Fruit fly (Drosophila melanogaster) whole organism, embryonic: Measurements from ENCODE around the gene bsk.
A peak's percentile ranks its signal among the peaks of the same experiment; 100 is the strongest.

Experiments
- Ada2b ChIP-seq: fragments of 200-800 bp; sonication (Bioruptor generic); IDR thresholded peaks from 2 replicates; pipeline ENCODE4 v1.3.6; 2022; ENCODE audit warnings: missing biosample characterization, missing genetic modification characterization
- CG11093 ChIP-seq: fragments of 200-800 bp; sonication (Bioruptor generic); IDR thresholded peaks from 3 replicates; pipeline ENCODE4 v1.3.6; 2022; ENCODE audit warnings: missing biosample characterization, missing genetic modification characterization
- CG11398 ChIP-seq: fragments of 200-800 bp; sonication (Bioruptor generic); optimal IDR thresholded peaks from 2 replicates; lab custom pipeline; 2016; ENCODE audit warnings: missing biosample characterization, missing genetic modification characterization
- CG11695 ChIP-seq: fragments of 200-800 bp; sonication (Bioruptor generic); IDR thresholded peaks from 3 replicates; pipeline ENCODE4 v1.3.6; 2022; ENCODE audit warnings: missing biosample characterization, missing genetic modification characterization
- CG11723 ChIP-seq: fragments of 200-800 bp; sonication (Bioruptor generic); optimal IDR thresholded peaks from 2 replicates; lab custom pipeline; 2017; ENCODE audit warnings: missing biosample characterization, mild to moderate bottlenecking, missing genetic modification characterization
- CG12659 ChIP-seq: fragments of 200-800 bp; sonication (Bioruptor generic); optimal IDR thresholded peaks from 3 replicates; lab custom pipeline; 2017; ENCODE audit warnings: mild to moderate bottlenecking, missing biosample characterization, missing genetic modification reagents, missing genetic modification characterization
- CG12744 ChIP-seq: fragments of 200-800 bp; sonication (Bioruptor generic); optimal IDR thresholded peaks from 2 replicates; lab custom pipeline; 2016; ENCODE audit warnings: missing biosample characterization, missing genetic modification characterization
- CG13123 ChIP-seq: fragments of 200-800 bp; sonication (Bioruptor generic); optimal IDR thresholded peaks from 2 replicates; lab custom pipeline; 2016; ENCODE audit warnings: missing biosample characterization, missing genetic modification characterization
- CG13296 ChIP-seq: fragments of 200-800 bp; sonication (Bioruptor generic); optimal IDR thresholded peaks from 3 replicates; lab custom pipeline; 2018; ENCODE audit warnings: missing biosample characterization, mild to moderate bottlenecking, missing genetic modification characterization
- CG14710 ChIP-seq: fragments of 200-800 bp; sonication (Bioruptor generic); optimal IDR thresholded peaks from 3 replicates; lab custom pipeline; 2019; ENCODE audit warnings: missing biosample characterization, mild to moderate bottlenecking, missing genetic modification characterization, moderate library complexity
- CG15479 ChIP-seq: fragments of 200-800 bp; sonication (Bioruptor generic); optimal IDR thresholded peaks from 3 replicates; lab custom pipeline; 2019; ENCODE audit warnings: missing biosample characterization, mild to moderate bottlenecking, missing genetic modification characterization, moderate library complexity
- CG16815 ChIP-seq: fragments of 200-800 bp; sonication (Bioruptor generic); optimal IDR thresholded peaks from 3 replicates; lab custom pipeline; 2017; ENCODE audit warnings: missing biosample characterization, mild to moderate bottlenecking, missing genetic modification characterization
- CG16863 ChIP-seq: fragments of 200-800 bp; sonication (Bioruptor generic); optimal IDR thresholded peaks from 3 replicates; lab custom pipeline; 2016; ENCODE audit warnings: missing biosample characterization, missing genetic modification characterization
- CG17568 ChIP-seq: fragments of 200-800 bp; sonication (Bioruptor generic); optimal IDR thresholded peaks from 2 replicates; lab custom pipeline; 2018; ENCODE audit warnings: missing biosample characterization, mild to moderate bottlenecking, missing genetic modification characterization, moderate library complexity
- CG17802 ChIP-seq: fragments of 200-800 bp; sonication (Bioruptor generic); optimal IDR thresholded peaks from 2 replicates; lab custom pipeline; 2018; ENCODE audit warnings: missing biosample characterization, mild to moderate bottlenecking, missing genetic modification characterization, moderate library complexity
- CG18262 ChIP-seq: fragments of 200-800 bp; optimal IDR thresholded peaks from 3 replicates; lab custom pipeline; 2019; ENCODE audit warnings: missing biosample characterization, mild to moderate bottlenecking, missing genetic modification characterization, moderate library complexity
- CG2712 ChIP-seq: fragments of 200-800 bp; optimal IDR thresholded peaks from 3 replicates; lab custom pipeline; 2019; ENCODE audit warnings: missing biosample characterization, mild to moderate bottlenecking, missing genetic modification characterization, moderate library complexity
- CG30020 ChIP-seq: fragments of 200-800 bp; optimal IDR thresholded peaks from 2 replicates; lab custom pipeline; 2019; ENCODE audit warnings: missing biosample characterization, mild to moderate bottlenecking, missing genetic modification characterization, moderate library complexity
- CG31224 ChIP-seq: fragments of 200-800 bp; sonication (Bioruptor generic); IDR thresholded peaks from 2 replicates; pipeline ENCODE4 v1.3.6; 2022; ENCODE audit warnings: missing biosample characterization, missing genetic modification characterization
- CG31365 ChIP-seq: fragments of 200-800 bp; sonication (Bioruptor generic); optimal IDR thresholded peaks from 2 replicates; lab custom pipeline; 2018; ENCODE audit warnings: missing biosample characterization, mild to moderate bottlenecking, missing genetic modification characterization
- CG32532 ChIP-seq: fragments of 200-800 bp; sonication (Bioruptor generic); IDR thresholded peaks from 2 replicates; pipeline ENCODE4 v1.3.6; 2022; ENCODE audit warnings: missing biosample characterization, missing genetic modification characterization
- CG4404 ChIP-seq: fragments of 200-800 bp; sonication (Bioruptor generic); IDR thresholded peaks from 2 replicates; pipeline ENCODE4 v1.3.6; 2022; ENCODE audit warnings: missing biosample characterization, missing genetic modification characterization
- CG4617 ChIP-seq: fragments of 200-800 bp; sonication (Bioruptor generic); optimal IDR thresholded peaks from 3 replicates; lab custom pipeline; 2016; ENCODE audit warnings: missing biosample characterization, missing genetic modification characterization, borderline replicate concordance
- CTCF ChIP-seq: fragments of 200-800 bp; sonication (Bioruptor generic); optimal IDR thresholded peaks from 2 replicates; lab custom pipeline; 2017; ENCODE audit warnings: missing biosample characterization, mild to moderate bottlenecking, missing genetic modification characterization, moderate library complexity
- Dll ChIP-seq: fragments of 200-800 bp; sonication (Bioruptor generic); IDR thresholded peaks from 4 replicates; pipeline ENCODE4 v1.3.6; 2022; ENCODE audit warnings: missing biosample characterization, missing genetic modification characterization; ENCODE audit not compliant: partially characterized antibody
- ERR ChIP-seq: fragments of 200-800 bp; sonication (Bioruptor generic); optimal IDR thresholded peaks from 2 replicates; lab custom pipeline; 2016; ENCODE audit warnings: missing biosample characterization, missing genetic modification characterization
- Fer3 ChIP-seq: fragments of 200-800 bp; sonication (Bioruptor generic); optimal IDR thresholded peaks from 2 replicates; lab custom pipeline; 2018; ENCODE audit warnings: missing biosample characterization, mild to moderate bottlenecking, missing genetic modification characterization, moderate library complexity
- Gsc ChIP-seq: fragments of 200-800 bp; sonication (Bioruptor generic); IDR thresholded peaks from 2 replicates; pipeline ENCODE4 v1.3.6; 2022; ENCODE audit warnings: missing biosample characterization, missing genetic modification characterization
- H2.0 ChIP-seq: fragments of 200-800 bp; sonication (Bioruptor generic); IDR thresholded peaks from 2 replicates; pipeline ENCODE4 v1.3.6; 2022; ENCODE audit warnings: missing biosample characterization, missing genetic modification characterization
- HLH54F ChIP-seq: fragments of 200-800 bp; sonication (Bioruptor generic); optimal IDR thresholded peaks from 3 replicates; lab custom pipeline; 2016; ENCODE audit warnings: missing biosample characterization, missing genetic modification characterization
- Hmx ChIP-seq: fragments of 200-800 bp; sonication (Bioruptor generic); optimal IDR thresholded peaks from 2 replicates; lab custom pipeline; 2016; ENCODE audit warnings: missing biosample characterization, missing genetic modification characterization
- Meics ChIP-seq: fragments of 200-800 bp; sonication (Bioruptor generic); optimal IDR thresholded peaks from 2 replicates; lab custom pipeline; 2017; ENCODE audit warnings: missing biosample characterization, mild to moderate bottlenecking, missing genetic modification characterization
- Pdp1 ChIP-seq, 2 experiments: fragments of 200-800 bp; sonication (Bioruptor generic); optimal IDR thresholded peaks; 3 replicates each; lab custom pipeline; 2016; ENCODE audit warnings: missing biosample characterization in 2 of 2, missing genetic modification characterization in 2 of 2, mild to moderate bottlenecking in 1 of 2, moderate library complexity in 1 of 2
- Ssrp ChIP-seq: fragments of 200-800 bp; sonication (Bioruptor generic); optimal IDR thresholded peaks from 2 replicates; lab custom pipeline; 2018; ENCODE audit warnings: missing biosample characterization, mild to moderate bottlenecking, missing genetic modification characterization, moderate library complexity
- YL-1 ChIP-seq: fragments of 200-800 bp; sonication (Bioruptor generic); optimal IDR thresholded peaks from 3 replicates; lab custom pipeline; 2017; ENCODE audit warnings: missing biosample characterization, mild to moderate bottlenecking, missing genetic modification characterization
- ase ChIP-seq: fragments of 200-800 bp; sonication (Bioruptor generic); IDR thresholded peaks from 3 replicates; pipeline ENCODE4 v1.3.6; 2022; ENCODE audit warnings: missing biosample characterization, missing genetic modification characterization
- danr ChIP-seq: fragments of 200-800 bp; sonication (Bioruptor generic); IDR thresholded peaks from 2 replicates; pipeline ENCODE4 v1.3.6; 2022; ENCODE audit warnings: missing biosample characterization, missing genetic modification characterization
- emc ChIP-seq: fragments of 200-800 bp; sonication (Bioruptor generic); optimal IDR thresholded peaks from 2 replicates; lab custom pipeline; 2016; ENCODE audit warnings: missing biosample characterization, missing genetic modification characterization
- ems ChIP-seq: fragments of 200-800 bp; sonication (Bioruptor generic); optimal IDR thresholded peaks from 3 replicates; lab custom pipeline; 2016; ENCODE audit warnings: missing biosample characterization, missing genetic modification characterization
- klu ChIP-seq: fragments of 200-800 bp; sonication (Bioruptor generic); IDR thresholded peaks from 2 replicates; pipeline ENCODE4 v1.3.6; 2022; ENCODE audit warnings: missing biosample characterization, missing genetic modification characterization
- lilli ChIP-seq: fragments of 200-800 bp; sonication (Bioruptor generic); optimal IDR thresholded peaks from 3 replicates; lab custom pipeline; 2016; ENCODE audit warnings: missing biosample characterization, missing genetic modification characterization
- odd ChIP-seq: fragments of 200-800 bp; sonication (Bioruptor generic); optimal IDR thresholded peaks from 2 replicates; lab custom pipeline; 2017; ENCODE audit warnings: missing biosample characterization, mild to moderate bottlenecking, missing genetic modification characterization
- pfk ChIP-seq: fragments of 200-800 bp; sonication (Bioruptor generic); optimal IDR thresholded peaks from 2 replicates; lab custom pipeline; 2018; ENCODE audit warnings: missing biosample characterization, mild to moderate bottlenecking, missing genetic modification characterization, moderate library complexity
- phol ChIP-seq: fragments of 200-800 bp; sonication (Bioruptor generic); optimal IDR thresholded peaks from 3 replicates; lab custom pipeline; 2018; ENCODE audit warnings: missing biosample characterization, mild to moderate bottlenecking, missing genetic modification characterization, moderate library complexity
- ranshi ChIP-seq: fragments of 200-800 bp; sonication (Bioruptor generic); IDR thresholded peaks from 2 replicates; pipeline ENCODE4 v1.3.6; 2022; ENCODE audit warnings: missing biosample characterization, missing genetic modification characterization
- sr ChIP-seq: fragments of 200-800 bp; sonication (Bioruptor generic); IDR thresholded peaks from 3 replicates; pipeline ENCODE4 v1.3.6; 2022; ENCODE audit warnings: missing biosample characterization, missing genetic modification characterization
- tio ChIP-seq: fragments of 200-800 bp; sonication (Bioruptor generic); optimal IDR thresholded peaks from 2 replicates; lab custom pipeline; 2017; ENCODE audit warnings: missing biosample characterization, missing genetic modification characterization, inconsistent platforms
- tx ChIP-seq: fragments of 200-800 bp; sonication (Bioruptor generic); optimal IDR thresholded peaks from 2 replicates; lab custom pipeline; 2016; ENCODE audit warnings: missing biosample characterization, missing genetic modification characterization
- usp ChIP-seq: fragments of >200 bp; optimal IDR thresholded peaks from 2 replicates; lab custom pipeline; 2017; ENCODE audit warnings: missing biosample characterization, missing genetic modification characterization
- vvl ChIP-seq: fragments of 200-800 bp; sonication (Bioruptor generic); IDR thresholded peaks from 2 replicates; pipeline ENCODE4 v1.3.6; 2022; ENCODE audit warnings: missing biosample characterization, missing genetic modification characterization

bsk gene

dm6 chr2L:10246785-10247190, 3.5 kb downstream of the bsk start, which contains the start of gene chico (continued):
- TF ChIP-seq lilli (GFP tag; lab: Kevin White, UChicago) (peak; percentile 38), tio (no peak), CG11695 (GFP tag; lab: Robert Waterston, UW) (no peak), Ada2b (GFP tag; lab: Robert Waterston, UW) (no peak), Meics (GFP tag; lab: Kevin White, UChicago) (no peak), CG31365 (tag; lab: Kevin White, UChicago) (no peak), tx (GFP tag; lab: Kevin White, UChicago) (no peak), CG31224 (GFP tag; lab: Robert Waterston, UW) (no peak), sr (GFP tag; lab: Robert Waterston, UW) (no peak), CG11093 (GFP tag; lab: Robert Waterston, UW) (no peak), CG15479 (no peak), danr (GFP tag; lab: Robert Waterston, UW) (no peak), CG17568 (GFP tag; lab: Kevin White, UChicago) (no peak), ranshi (GFP tag; lab: Robert Waterston, UW) (no peak), CG16815 (GFP tag; lab: Kevin White, UChicago) (no peak), emc (GFP tag; lab: Kevin White, UChicago) (no peak), Hmx (no peak), Dll (peak; percentile 58; the same call in 2 of the 4 replicates), CG32532 (GFP tag; lab: Robert Waterston, UW) (no peak)
- TF ChIP-seq, all 482 proteins: peak for 83

dm6 chr2L:10238726-10239652, 11.3 kb downstream of the bsk start, which contains the start of gene me31B:
Gene me31B (plus strand): TSS chr2L:10239341.
- TF ChIP-seq ems (GFP tag; lab: Kevin White, UChicago) (no peak), CG18262 (tag; lab: Kevin White, UChicago) (peak; percentile 15), CG11723 (peak; percentile 97), CG12659 (GFP tag; lab: Kevin White, UChicago) (peak; percentile 49), CG4617 (GFP tag; lab: Kevin White, UChicago) (peak; percentile 73), klu (no peak), vvl (GFP tag; lab: Robert Waterston, UW) (no peak), Ssrp (tag; lab: Kevin White, UChicago) (peak; percentile 36), CG17802 (tag; lab: Kevin White, UChicago) (peak; percentile 96), Pdp1 (GFP tag; optimal IDR thresholded peaks at IDR 0.05; lab: Kevin White, UChicago) (peak in 1 of 2 experiments; percentile 15), odd (GFP tag; lab: Kevin White, UChicago) (no peak), HLH54F (GFP tag; lab: Kevin White, UChicago) (no peak), ase (GFP tag; lab: Robert Waterston, UW) (no peak), CG14710 (tag; lab: Kevin White, UChicago) (peak; percentile 33), CG11398 (GFP tag; lab: Kevin White, UChicago) (peak; percentile 97), usp (no peak), CG16863 (GFP tag; lab: Kevin White, UChicago) (no peak), ERR (no peak), YL-1 (GFP tag; lab: Kevin White, UChicago) (peak; percentile 12), CTCF (GFP tag; lab: Kevin White, UChicago) (no peak), H2.0 (GFP tag; lab: Robert Waterston, UW) (no peak), pfk (peak; percentile 90), CG30020 (tag; lab: Kevin White, UChicago) (peak; percentile 100), CG4404 (GFP tag; lab: Robert Waterston, UW) (no peak), Fer3 (tag; lab: Kevin White, UChicago) (no peak), phol (tag; lab: Kevin White, UChicago) (peak; percentile 60), CG13123 (GFP tag; lab: Kevin White, UChicago) (no peak), Gsc (no peak), CG2712 (no peak), CG13296 (GFP tag; lab: Kevin White, UChicago) (no peak), CG12744 (no peak)
